Fruit fly (Drosophila melanogaster): ENCODE measurements around the gene Cpr78Cc.

Cpr78Cc gene

DNA sequence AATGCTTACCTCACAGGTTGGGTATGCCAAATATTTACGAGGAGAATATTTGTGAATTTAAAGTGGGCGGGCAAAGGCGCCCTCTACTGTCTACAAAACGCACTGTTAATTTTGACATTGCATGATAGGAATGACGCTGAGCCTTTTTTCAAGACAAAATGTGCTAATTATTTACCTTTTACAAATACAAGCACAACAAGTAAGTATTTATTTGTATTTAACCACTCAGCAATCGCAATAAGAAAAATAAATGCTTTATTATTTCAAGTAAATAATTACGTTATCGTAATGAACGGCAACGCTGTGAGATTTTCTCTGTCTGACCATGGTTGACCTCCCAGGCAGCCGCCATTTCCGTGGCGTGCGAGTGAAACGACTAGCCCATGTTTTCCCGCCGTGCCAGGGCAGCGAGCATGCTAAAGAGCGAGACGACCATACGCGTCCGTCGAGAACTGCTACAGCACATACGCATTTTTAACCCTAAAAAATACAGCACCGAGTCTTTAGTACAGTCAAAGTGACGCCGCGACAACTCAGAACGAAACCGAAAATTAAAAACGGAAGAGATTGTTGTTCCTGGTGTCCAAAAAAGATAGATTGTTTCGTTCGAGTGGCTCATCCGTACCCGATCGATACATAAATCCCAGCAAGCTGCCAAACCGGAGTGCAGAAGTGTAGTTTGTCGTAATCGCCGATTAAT is 14.6 kb upstream of the Cpr78Cc start, which contains the start of the genes CG12974 and pzg (continued):
- TF ChIP-seq gem (tag; optimal IDR thresholded peaks at IDR 0.05): peak; percentile 96
- peak; percentile 71; the same call in 1 of the 2 replicates for TF ChIP-seq CG31441 (GFP tag; IDR thresholded peaks at IDR 0.05)
- peak; percentile 66 for TF ChIP-seq Nf-YB (GFP tag; optimal IDR thresholded peaks at IDR 0.05)
- no peak for TF ChIP-seq run (tag; optimal IDR thresholded peaks at IDR 0.05)
- TF ChIP-seq lbe (GFP tag; optimal IDR thresholded peaks at IDR 0.05): peak; percentile 15
- peak; percentile 81 for TF ChIP-seq CHES-1-like (GFP tag; optimal IDR thresholded peaks at IDR 0.05)
- TF ChIP-seq Med (GFP tag): peak; percentile 96
- TF ChIP-seq danr (GFP tag; IDR thresholded peaks at IDR 0.05): peak; percentile 52
- TF ChIP-seq Vsx1 (GFP tag; optimal IDR thresholded peaks at IDR 0.05): peak; percentile 61
- peak; percentile 88 for TF ChIP-seq ci (GFP tag; IDR thresholded peaks at IDR 0.05)
- TF ChIP-seq CG4730 (GFP tag; IDR thresholded peaks at IDR 0.05): peak; percentile 61
- peak; percentile 38; the same call in 1 of the 2 replicates for TF ChIP-seq ham (GFP tag; IDR thresholded peaks at IDR 0.05)
- no peak for TF ChIP-seq mirr (GFP tag; optimal IDR thresholded peaks at IDR 0.05)
- TF ChIP-seq tna (GFP tag; IDR thresholded peaks at IDR 0.05; ENCODE audit: partially characterized antibody): no peak; the same call in 1 of the 2 replicates
- TF ChIP-seq dm (GFP tag; optimal IDR thresholded peaks at IDR 0.05): peak; percentile 84
- peak; percentile 80 for TF ChIP-seq NC2β (GFP tag; optimal IDR thresholded peaks at IDR 0.05)
- TF ChIP-seq CG10366 (GFP tag; IDR thresholded peaks at IDR 0.05): peak; percentile 84
- TF ChIP-seq pita (GFP tag; optimal IDR thresholded peaks at IDR 0.05): no peak
- TF ChIP-seq CG12071 (GFP tag; optimal IDR thresholded peaks at IDR 0.05): peak; percentile 41
- peak; percentile 92 for TF ChIP-seq hkb (optimal IDR thresholded peaks at IDR 0.05)
- TF ChIP-seq hkb (GFP tag; IDR thresholded peaks at IDR 0.05): no peak
- peak; percentile 87 for TF ChIP-seq HLH3B (GFP tag; IDR thresholded peaks at IDR 0.05)
- TF ChIP-seq CG10959 (GFP tag; IDR thresholded peaks at IDR 0.05): peak; percentile 88
- TF ChIP-seq CG17186 (GFP tag; optimal IDR thresholded peaks at IDR 0.05): peak; percentile 61
- peak; percentile 70 for TF ChIP-seq CG14441 (GFP tag; IDR thresholded peaks at IDR 0.05)
- TF ChIP-seq Max (GFP tag; optimal IDR thresholded peaks at IDR 0.05): peak; percentile 82
- TF ChIP-seq ac (GFP tag; optimal IDR thresholded peaks at IDR 0.05): no peak
- TF ChIP-seq Ada2b (GFP tag; IDR thresholded peaks at IDR 0.05): peak; percentile 78
- TF ChIP-seq CrebB (tag; optimal IDR thresholded peaks at IDR 0.05): peak; percentile 44
- peak; percentile 79 for TF ChIP-seq Mes4 (GFP tag; optimal IDR thresholded peaks at IDR 0.05)
- peak; percentile 14 for TF ChIP-seq Sry-β (GFP tag; optimal IDR thresholded peaks at IDR 0.05)
- TF ChIP-seq bcd (GFP tag; optimal IDR thresholded peaks at IDR 0.05): peak; percentile 87
- no peak for TF ChIP-seq CG15073 (GFP tag; optimal IDR thresholded peaks at IDR 0.05)
- no peak for TF ChIP-seq CG5245 (GFP tag; optimal IDR thresholded peaks at IDR 0.05)
- no peak for TF ChIP-seq cg (GFP tag; optimal IDR thresholded peaks at IDR 0.05)
- TF ChIP-seq z (GFP tag; IDR thresholded peaks at IDR 0.05): no peak
- peak; percentile 62; the same call in 1 of the 3 replicates for TF ChIP-seq otp (GFP tag; IDR thresholded peaks at IDR 0.05)
- TF ChIP-seq CG14050 (GFP tag; IDR thresholded peaks at IDR 0.05): peak; percentile 56
- peak; percentile 86 for TF ChIP-seq Xrp1 (GFP tag; IDR thresholded peaks at IDR 0.05)
- TF ChIP-seq CG3163 (GFP tag; optimal IDR thresholded peaks at IDR 0.05): peak; percentile 64
- peak; percentile 80; the same call in 2 of the 3 replicates for TF ChIP-seq CG2889 (GFP tag; IDR thresholded peaks at IDR 0.05)
- peak; percentile 78 for TF ChIP-seq lilli (GFP tag; optimal IDR thresholded peaks at IDR 0.05)
- peak; percentile 61 for TF ChIP-seq Usf (GFP tag; optimal IDR thresholded peaks at IDR 0.05)
- TF ChIP-seq Hr51 (GFP tag; optimal IDR thresholded peaks at IDR 0.05): peak; percentile 55 to 85
- peak; percentile 72; the same call in 2 of the 3 replicates for TF ChIP-seq CG7357 (GFP tag; IDR thresholded peaks at IDR 0.05)
- peak; percentile 35 for TF ChIP-seq MTF-1 (GFP tag; optimal IDR thresholded peaks at IDR 0.05; ENCODE audit: borderline replicate concordance)
- no peak for TF ChIP-seq CG17612 (GFP tag; IDR thresholded peaks at IDR 0.05)
- peak; percentile 73 for TF ChIP-seq CG14860 (GFP tag; IDR thresholded peaks at IDR 0.05; ENCODE audit: partially characterized antibody)
- peak; percentile 66; the same call in 1 of the 2 replicates for TF ChIP-seq dan (GFP tag; IDR thresholded peaks at IDR 0.05)
- peak; percentile 98 for TF ChIP-seq sd (tag; optimal IDR thresholded peaks at IDR 0.05)
